Fruit fly (Drosophila melanogaster) whole organism, embryonic: ENCODE results near the gene CG14694.

Experiments used
- Ada2b ChIP-seq: fragments of 200-800 bp; sonication (Bioruptor generic); IDR thresholded peaks from 2 replicates; pipeline ENCODE4 v1.3.6; 2022; ENCODE audit warnings: missing biosample characterization, missing genetic modification characterization
- Antp ChIP-seq: fragments of 200-800 bp; sonication (Bioruptor generic); optimal IDR thresholded peaks from 3 replicates; lab custom pipeline; 2016; ENCODE audit warnings: missing biosample characterization, missing genetic modification characterization
- Blimp-1 ChIP-seq: fragments of 200-800 bp; sonication (Bioruptor generic); optimal IDR thresholded peaks from 3 replicates; lab custom pipeline; 2018; ENCODE audit warnings: missing biosample characterization, missing genetic modification characterization, mild to moderate bottlenecking, moderate library complexity, missing genetic modification reagents
- CG10959 ChIP-seq: fragments of 200-800 bp; sonication (Bioruptor generic); IDR thresholded peaks from 2 replicates; pipeline ENCODE4 v1.3.6; 2022; ENCODE audit warnings: missing biosample characterization, missing genetic modification characterization
- CG12769 ChIP-seq: fragments of 200-800 bp; sonication (Bioruptor generic); optimal IDR thresholded peaks from 2 replicates; lab custom pipeline; 2019; ENCODE audit warnings: missing biosample characterization, mild to moderate bottlenecking, missing genetic modification characterization, moderate library complexity
- CG13296 ChIP-seq: fragments of 200-800 bp; sonication (Bioruptor generic); optimal IDR thresholded peaks from 3 replicates; lab custom pipeline; 2018; ENCODE audit warnings: missing biosample characterization, mild to moderate bottlenecking, missing genetic modification characterization
- CG13894 ChIP-seq: fragments of 200-800 bp; sonication (Bioruptor generic); optimal IDR thresholded peaks from 3 replicates; lab custom pipeline; 2018; ENCODE audit warnings: missing biosample characterization, mild to moderate bottlenecking, missing genetic modification characterization, moderate library complexity
- CG31365 ChIP-seq: fragments of 200-800 bp; sonication (Bioruptor generic); optimal IDR thresholded peaks from 2 replicates; lab custom pipeline; 2018; ENCODE audit warnings: missing biosample characterization, mild to moderate bottlenecking, missing genetic modification characterization
- CG31441 ChIP-seq: fragments of 200-800 bp; sonication (Bioruptor generic); IDR thresholded peaks from 2 replicates; pipeline ENCODE4 v1.3.6; 2022; ENCODE audit warnings: missing biosample characterization, missing genetic modification characterization
- CG4707 ChIP-seq: fragments of 200-800 bp; sonication (Bioruptor generic); optimal IDR thresholded peaks from 2 replicates; lab custom pipeline; 2018; ENCODE audit warnings: missing biosample characterization, mild to moderate bottlenecking, missing genetic modification characterization, moderate library complexity
- CG4820 ChIP-seq: fragments of 200-800 bp; sonication (Bioruptor generic); optimal IDR thresholded peaks from 3 replicates; lab custom pipeline; 2016; ENCODE audit warnings: missing biosample characterization, missing genetic modification characterization
- CG6175 ChIP-seq: fragments of 200-800 bp; sonication (Bioruptor generic); IDR thresholded peaks from 3 replicates; pipeline ENCODE4 v1.3.6; 2022; ENCODE audit warnings: missing biosample characterization, missing genetic modification characterization
- CG9727 ChIP-seq: fragments of 200-800 bp; sonication (Bioruptor generic); optimal IDR thresholded peaks from 3 replicates; lab custom pipeline; 2017; ENCODE audit warnings: missing biosample characterization, mild to moderate bottlenecking, missing genetic modification characterization
- D19A ChIP-seq: fragments of 200-800 bp; optimal IDR thresholded peaks from 3 replicates; lab custom pipeline; 2019; ENCODE audit warnings: missing biosample characterization, mild to moderate bottlenecking, missing genetic modification characterization, moderate library complexity
- Dll ChIP-seq: fragments of 200-800 bp; sonication (Bioruptor generic); IDR thresholded peaks from 4 replicates; pipeline ENCODE4 v1.3.6; 2022; ENCODE audit warnings: missing biosample characterization, missing genetic modification characterization; ENCODE audit not compliant: partially characterized antibody
- Drgx ChIP-seq: fragments of 200-800 bp; sonication (Bioruptor generic); IDR thresholded peaks from 2 replicates; pipeline ENCODE4 v1.3.6; 2022; ENCODE audit warnings: missing biosample characterization, missing genetic modification characterization
- Fer3 ChIP-seq: fragments of 200-800 bp; sonication (Bioruptor generic); optimal IDR thresholded peaks from 2 replicates; lab custom pipeline; 2018; ENCODE audit warnings: missing biosample characterization, mild to moderate bottlenecking, missing genetic modification characterization, moderate library complexity
- Gsc ChIP-seq: fragments of 200-800 bp; sonication (Bioruptor generic); IDR thresholded peaks from 2 replicates; pipeline ENCODE4 v1.3.6; 2022; ENCODE audit warnings: missing biosample characterization, missing genetic modification characterization
- H2.0 ChIP-seq: fragments of 200-800 bp; sonication (Bioruptor generic); IDR thresholded peaks from 2 replicates; pipeline ENCODE4 v1.3.6; 2022; ENCODE audit warnings: missing biosample characterization, missing genetic modification characterization
- HHEX ChIP-seq: fragments of 200-800 bp; sonication (Bioruptor generic); optimal IDR thresholded peaks from 3 replicates; lab custom pipeline; 2017; ENCODE audit warnings: missing biosample characterization, mild to moderate bottlenecking, missing genetic modification characterization, missing genetic modification reagents
- HLH3B ChIP-seq: fragments of 200-800 bp; sonication (Bioruptor generic); IDR thresholded peaks from 2 replicates; pipeline ENCODE4 v1.3.6; 2022; ENCODE audit warnings: missing biosample characterization, missing genetic modification characterization
- HLHmδ ChIP-seq: fragments of 200-800 bp; sonication (Bioruptor generic); optimal IDR thresholded peaks from 2 replicates; lab custom pipeline; 2018; ENCODE audit warnings: missing biosample characterization, mild to moderate bottlenecking, missing genetic modification characterization, moderate library complexity
- Hr51 ChIP-seq, 2 experiments: fragments of 200-800 bp; sonication (Bioruptor generic); optimal IDR thresholded peaks; 2 replicates in 1 of 2; 3 replicates in 1 of 2; lab custom pipeline; 2016 to 2018; ENCODE audit warnings: missing biosample characterization in 2 of 2, missing genetic modification characterization in 2 of 2, mild to moderate bottlenecking in 1 of 2, moderate library complexity in 1 of 2
- Hsf ChIP-seq: fragments of 200-800 bp; sonication (Bioruptor generic); optimal IDR thresholded peaks from 3 replicates; lab custom pipeline; 2016; ENCODE audit warnings: missing biosample characterization, missing genetic modification characterization
- Meics ChIP-seq: fragments of 200-800 bp; sonication (Bioruptor generic); optimal IDR thresholded peaks from 2 replicates; lab custom pipeline; 2017; ENCODE audit warnings: missing biosample characterization, mild to moderate bottlenecking, missing genetic modification characterization
- Optix ChIP-seq: fragments of 200-800 bp; sonication (Bioruptor generic); IDR thresholded peaks from 3 replicates; pipeline ENCODE4 v1.3.6; 2022; ENCODE audit warnings: missing biosample characterization, missing genetic modification characterization
- ap ChIP-seq: fragments of 200-800 bp; sonication (Bioruptor generic); IDR thresholded peaks from 2 replicates; pipeline ENCODE4 v1.3.6; 2022; ENCODE audit warnings: missing biosample characterization, missing genetic modification characterization
- ara ChIP-seq: fragments of 200-800 bp; sonication (Bioruptor generic); IDR thresholded peaks from 2 replicates; pipeline ENCODE4 v1.3.6; 2022; ENCODE audit warnings: missing biosample characterization, missing genetic modification characterization
- br ChIP-seq: fragments of >200 bp; optimal IDR thresholded peaks from 2 replicates; lab custom pipeline; 2017
- bsh ChIP-seq, 2 experiments: fragments of 200-800 bp; sonication (Bioruptor generic); optimal IDR thresholded peaks; 2 replicates each; lab custom pipeline; 2017 to 2018; ENCODE audit warnings: mild to moderate bottlenecking in 2 of 2, missing biosample characterization in 2 of 2, missing genetic modification characterization in 2 of 2, moderate library complexity in 1 of 2
- dmrt99B ChIP-seq: fragments of 200-800 bp; sonication (Bioruptor generic); optimal IDR thresholded peaks from 2 replicates; lab custom pipeline; 2018; ENCODE audit warnings: missing biosample characterization, mild to moderate bottlenecking, missing genetic modification characterization, moderate library complexity
- eyg ChIP-seq: fragments of 200-800 bp; sonication (Bioruptor generic); optimal IDR thresholded peaks from 3 replicates; lab custom pipeline; 2016; ENCODE audit warnings: missing biosample characterization, missing genetic modification characterization
- fd102C ChIP-seq: fragments of 200-800 bp; sonication (Bioruptor generic); optimal IDR thresholded peaks from 2 replicates; lab custom pipeline; 2018; ENCODE audit warnings: missing biosample characterization, mild to moderate bottlenecking, missing genetic modification characterization, moderate library complexity
- fd96Cb ChIP-seq: fragments of 200-800 bp; sonication (Bioruptor generic); optimal IDR thresholded peaks from 2 replicates; lab custom pipeline; 2018; ENCODE audit warnings: missing biosample characterization, mild to moderate bottlenecking, missing genetic modification characterization, moderate library complexity
- hth ChIP-seq: fragments of >200 bp; optimal IDR thresholded peaks from 2 replicates; lab custom pipeline; 2017; ENCODE audit warnings: inconsistent platforms
- kay ChIP-seq: fragments of 200-800 bp; sonication (Bioruptor generic); optimal IDR thresholded peaks from 2 replicates; lab custom pipeline; 2016; ENCODE audit warnings: missing biosample characterization, missing genetic modification characterization
- knrl ChIP-seq: fragments of 200-800 bp; sonication (Bioruptor generic); IDR thresholded peaks from 3 replicates; pipeline ENCODE4 v1.3.6; 2022; ENCODE audit warnings: missing biosample characterization, missing genetic modification characterization; ENCODE audit not compliant: partially characterized antibody
- nmo ChIP-seq: fragments of 200-800 bp; sonication (Bioruptor generic); optimal IDR thresholded peaks from 2 replicates; lab custom pipeline; 2018; ENCODE audit warnings: missing biosample characterization, mild to moderate bottlenecking, missing genetic modification characterization, moderate library complexity
- phol ChIP-seq: fragments of 200-800 bp; sonication (Bioruptor generic); optimal IDR thresholded peaks from 3 replicates; lab custom pipeline; 2018; ENCODE audit warnings: missing biosample characterization, mild to moderate bottlenecking, missing genetic modification characterization, moderate library complexity
- prd ChIP-seq, 3 experiments: fragments of >200 bp in 2 of 3; fragments of 200-800 bp in 1 of 3; sonication (Bioruptor generic) in 1 of 3; optimal IDR thresholded peaks in 2 of 3; IDR thresholded peaks in 1 of 3; 2 replicates in 2 of 3; 3 replicates in 1 of 3; pipeline versions ENCODE4 v1.3.6 to Lab custom; 2017 to 2022; ENCODE audit warnings: missing biosample characterization in 1 of 3, missing genetic modification characterization in 1 of 3
- ranshi ChIP-seq: fragments of 200-800 bp; sonication (Bioruptor generic); IDR thresholded peaks from 2 replicates; pipeline ENCODE4 v1.3.6; 2022; ENCODE audit warnings: missing biosample characterization, missing genetic modification characterization
- sim ChIP-seq: fragments of 200-800 bp; sonication (Bioruptor generic); IDR thresholded peaks from 2 replicates; pipeline ENCODE4 v1.3.6; 2022; ENCODE audit warnings: missing biosample characterization, missing genetic modification characterization
- sima ChIP-seq: fragments of 200-800 bp; sonication (Bioruptor generic); optimal IDR thresholded peaks from 2 replicates; lab custom pipeline; 2016; ENCODE audit warnings: missing biosample characterization, missing genetic modification characterization
- sisA ChIP-seq: fragments of 200-800 bp; sonication (Bioruptor generic); IDR thresholded peaks from 2 replicates; pipeline ENCODE4 v1.3.6; 2022; ENCODE audit warnings: missing biosample characterization, missing genetic modification characterization
- sna ChIP-seq: fragments of 200-800 bp; sonication (Bioruptor generic); IDR thresholded peaks from 2 replicates; pipeline ENCODE4 v1.3.6; 2022; ENCODE audit warnings: missing biosample characterization, missing genetic modification characterization; ENCODE audit not compliant: partially characterized antibody
- sr ChIP-seq: fragments of 200-800 bp; sonication (Bioruptor generic); IDR thresholded peaks from 3 replicates; pipeline ENCODE4 v1.3.6; 2022; ENCODE audit warnings: missing biosample characterization, missing genetic modification characterization
- vfl ChIP-seq: fragments of 200-800 bp; sonication (Bioruptor generic); optimal IDR thresholded peaks from 2 replicates; lab custom pipeline; 2016; ENCODE audit warnings: missing biosample characterization, missing genetic modification characterization

CG14694 gene

DNA sequence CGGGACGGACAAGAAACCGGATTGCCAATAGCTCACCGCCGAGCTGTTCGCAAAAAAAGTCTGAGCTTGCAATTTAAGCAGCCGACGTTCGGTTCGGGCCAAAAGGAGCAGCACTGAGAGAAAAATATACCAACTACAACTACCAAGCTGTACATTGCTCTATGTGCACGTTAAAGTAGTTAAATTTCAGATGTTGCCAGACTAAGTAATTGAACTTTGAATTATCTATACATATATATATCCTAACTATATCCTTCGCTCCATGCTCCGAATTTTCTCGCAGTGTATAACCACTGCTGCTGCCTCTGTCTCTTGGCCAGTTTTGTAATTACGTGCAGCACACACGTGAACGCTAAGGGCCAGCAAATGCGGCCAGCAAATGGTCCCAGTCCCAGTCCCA lies 24.7 kb downstream of the CG14694 start (continued):
- no peak for TF ChIP-seq CG31441 (GFP tag; lab: Robert Waterston, UW)
- no peak for TF ChIP-seq vfl (GFP tag; lab: Kevin White, UChicago)

DNA sequence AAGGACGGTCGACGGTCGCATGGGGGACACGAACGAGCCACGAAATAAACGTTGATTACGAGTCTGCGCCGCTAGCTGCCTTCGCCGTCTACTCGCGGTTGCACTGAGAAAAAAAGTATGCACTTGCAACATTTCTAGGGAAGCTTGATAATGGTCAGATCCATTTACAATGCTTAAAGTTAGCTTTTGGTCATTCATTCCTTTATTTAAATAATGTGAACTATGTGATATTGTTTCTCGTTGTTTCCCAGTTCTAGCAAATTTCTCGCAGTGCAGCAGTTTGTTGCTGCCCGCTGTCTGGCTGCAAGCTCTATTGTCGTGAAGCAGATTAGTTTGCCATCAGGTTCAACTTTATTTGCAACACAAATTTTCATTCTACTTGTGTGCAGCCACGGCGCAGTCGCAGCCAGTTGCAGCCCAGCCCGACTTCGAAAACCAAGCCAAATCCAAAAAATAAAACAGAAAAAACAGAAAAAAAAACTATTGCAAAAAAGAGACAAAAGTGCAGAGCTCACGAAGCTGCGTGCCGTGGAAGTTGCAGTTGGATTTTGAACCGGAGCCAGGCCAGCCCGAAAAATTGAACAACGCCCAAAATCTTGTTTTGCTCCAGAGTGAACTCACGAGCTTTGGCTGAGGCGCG lies 27.0 kb downstream of the CG14694 start:
- TF ChIP-seq Dll (GFP tag; lab: Robert Waterston, UW) = no peak
- no peak for TF ChIP-seq CG13296
- peak; percentile 35 for TF ChIP-seq phol (tag; lab: Kevin White, UChicago)
- TF ChIP-seq bsh (GFP tag; optimal IDR thresholded peaks at IDR 0.05; lab: Kevin White, UChicago) = peak in 1 of 2 experiments; percentile 67
- TF ChIP-seq ranshi (GFP tag; lab: Robert Waterston, UW) = no peak; the same call in 1 of the 2 replicates
- no peak for TF ChIP-seq sr
- TF ChIP-seq br (lab: Kevin White, UChicago) = no peak
- TF ChIP-seq knrl (GFP tag; lab: Robert Waterston, UW) = no peak
- no peak for TF ChIP-seq hth (lab: Kevin White, UChicago)
- peak; percentile 7 for TF ChIP-seq nmo
- TF ChIP-seq ara = peak; percentile 38; the same call in 1 of the 2 replicates
- no peak for TF ChIP-seq H2.0
- peak; percentile 9; the same call in 1 of the 2 replicates for TF ChIP-seq CG10959 (GFP tag; lab: Robert Waterston, UW)
- TF ChIP-seq prd (optimal IDR thresholded peaks at IDR 0.05; lab: Kevin White, UChicago) = no peak
- peak; percentile 47; the same call in 2 of the 3 replicates for TF ChIP-seq prd (GFP tag; IDR thresholded peaks at IDR 0.05; lab: Robert Waterston, UW)
- peak; percentile 42 for TF ChIP-seq dmrt99B
- TF ChIP-seq ap (GFP tag; lab: Robert Waterston, UW) = no peak
- TF ChIP-seq Optix (GFP tag; lab: Robert Waterston, UW) = no peak
- TF ChIP-seq Gsc (GFP tag; lab: Robert Waterston, UW) = peak; percentile 9; the same call in 1 of the 2 replicates
- TF ChIP-seq Blimp-1 (GFP tag; lab: Kevin White, UChicago) = peak; percentile 17
- TF ChIP-seq Drgx (GFP tag; lab: Robert Waterston, UW) = peak; percentile 96
- TF ChIP-seq kay (GFP tag; lab: Kevin White, UChicago) = no peak
- TF ChIP-seq Meics (GFP tag; lab: Kevin White, UChicago) = no peak
- TF ChIP-seq CG4820 = peak; percentile 27
- TF ChIP-seq CG9727 = peak; percentile 8
- TF ChIP-seq CG4707 (GFP tag; lab: Kevin White, UChicago) = no peak
- 0 out of 2 replicates have a peak, but pooled peaks have one; percentile 14 for TF ChIP-seq Ada2b
- peak; percentile 7 for TF ChIP-seq Antp (GFP tag; lab: Kevin White, UChicago)
- TF ChIP-seq sna = no peak
- TF ChIP-seq Hr51 (GFP tag; optimal IDR thresholded peaks at IDR 0.05; lab: Kevin White, UChicago) = no peak
- no peak for TF ChIP-seq Hsf (GFP tag; lab: Kevin White, UChicago)
- no peak for TF ChIP-seq CG13894
- TF ChIP-seq Fer3 (tag; lab: Kevin White, UChicago) = no peak
- TF ChIP-seq CG6175 (GFP tag; lab: Robert Waterston, UW) = no peak
- TF ChIP-seq CG31365 (tag; lab: Kevin White, UChicago) = no peak
- TF ChIP-seq eyg = no peak
- TF ChIP-seq fd96Cb (tag; lab: Kevin White, UChicago) = peak; percentile 27
- TF ChIP-seq sisA (GFP tag; lab: Robert Waterston, UW) = peak; percentile 56
- no peak for TF ChIP-seq CG12769
- TF ChIP-seq sim (GFP tag; lab: Robert Waterston, UW) = peak; percentile 38; the same call in 1 of the 2 replicates
- TF ChIP-seq sima (GFP tag; lab: Kevin White, UChicago) = no peak
- peak; percentile 40; the same call in 1 of the 2 replicates for TF ChIP-seq HLH3B (GFP tag; lab: Robert Waterston, UW)
- TF ChIP-seq HHEX (GFP tag; lab: Kevin White, UChicago) = no peak
- TF ChIP-seq fd102C (GFP tag; lab: Kevin White, UChicago) = no peak
- TF ChIP-seq D19A (tag; lab: Kevin White, UChicago) = no peak
- TF ChIP-seq HLHmδ = no peak
